Fruit fly (Drosophila melanogaster): Measurements from ENCODE around the gene CG11307.

The CG11307 gene

dm6 chr3L:21636265-21636993, 19.0 kb downstream of the CG11307 start, which contains the start of gene CG32444:
Gene CG32444, plus strand, starts transcription at chr3L:21636947.
- TF ChIP-seq svp (GFP tag) (peak; percentile 94), Eip78C (GFP tag) (peak; percentile 46), net (GFP tag; optimal IDR thresholded peaks at IDR 0.05) (no peak)

dm6 chr3L:21639059-21639458, 21.6 kb downstream of the CG11307 start, which contains the start of gene CG32445:
Gene CG32445, plus strand, starts transcription at chr3L:21639359.
- TF ChIP-seq Sox14 (GFP tag; optimal IDR thresholded peaks at IDR 0.05) (no peak), Eip93F (GFP tag; optimal IDR thresholded peaks at IDR 0.05) (no peak), pdm3 (GFP tag; optimal IDR thresholded peaks at IDR 0.05) (no peak), CG6792 (GFP tag; optimal IDR thresholded peaks at IDR 0.05) (no peak), Sox102F (GFP tag; optimal IDR thresholded peaks at IDR 0.05) (no peak), CG8632 (GFP tag; optimal IDR thresholded peaks at IDR 0.05) (no peak), CG3919 (GFP tag; optimal IDR thresholded peaks at IDR 0.05) (no peak), CG6276 (GFP tag; optimal IDR thresholded peaks at IDR 0.05) (no peak), CG8319 (GFP tag; optimal IDR thresholded peaks at IDR 0.05) (no peak), spab (GFP tag; optimal IDR thresholded peaks at IDR 0.05) (no peak), Hr39 (GFP tag; optimal IDR thresholded peaks at IDR 0.05) (no peak), CG31627 (GFP tag; optimal IDR thresholded peaks at IDR 0.05) (no peak), Hr4 (GFP tag; optimal IDR thresholded peaks at IDR 0.05) (no peak), Ets96B (tag; optimal IDR thresholded peaks at IDR 0.05) (no peak), CG1621 (tag; optimal IDR thresholded peaks at IDR 0.05) (no peak), cyc (GFP tag; optimal IDR thresholded peaks at IDR 0.05) (no peak), achi (GFP tag; optimal IDR thresholded peaks at IDR 0.05) (no peak), Eip75B (GFP tag; optimal IDR thresholded peaks at IDR 0.05) (no peak)

- TF ChIP-seq salr (GFP tag; optimal IDR thresholded peaks at IDR 0.05) = no peak
- TF ChIP-seq Ets96B (tag; optimal IDR thresholded peaks at IDR 0.05) = no peak
- TF ChIP-seq CG6854 (GFP tag; optimal IDR thresholded peaks at IDR 0.05) = peak; percentile 54
- TF ChIP-seq eg (GFP tag; IDR thresholded peaks at IDR 0.05) = peak; percentile 36; the same call in 1 of the 3 replicates
- TF ChIP-seq CG15336 (GFP tag; IDR thresholded peaks at IDR 0.05) = peak; percentile 25; the same call in 1 of the 2 replicates
- TF ChIP-seq CG8119 (GFP tag; IDR thresholded peaks at IDR 0.05) = peak; percentile 38; the same call in 2 of the 3 replicates
- TF ChIP-seq ss (GFP tag; optimal IDR thresholded peaks at IDR 0.05) = peak in 1 of 2 experiments; percentile 38
- TF ChIP-seq CG11762 (GFP tag; optimal IDR thresholded peaks at IDR 0.05; ENCODE audit: insufficient read depth) = no peak
- peak; percentile 47 for TF ChIP-seq Sox14 (GFP tag; optimal IDR thresholded peaks at IDR 0.05)
- TF ChIP-seq Eip78C (GFP tag) = peak; percentile 81
- TF ChIP-seq CG6808 (GFP tag; optimal IDR thresholded peaks at IDR 0.05) = peak; percentile 100
- peak; percentile 41 for TF ChIP-seq CG3032 (tag; optimal IDR thresholded peaks at IDR 0.05)
- TF ChIP-seq CG4318 (GFP tag; optimal IDR thresholded peaks at IDR 0.05) = no peak
- peak; percentile 42 for TF ChIP-seq CG1621 (tag; optimal IDR thresholded peaks at IDR 0.05)
- TF ChIP-seq svp (GFP tag) = peak; percentile 66
- TF ChIP-seq esn (GFP tag; optimal IDR thresholded peaks at IDR 0.05) = peak; percentile 48
- peak; percentile 14 for TF ChIP-seq fkh (GFP tag; optimal IDR thresholded peaks at IDR 0.05)
- TF ChIP-seq CG6163 (GFP tag; IDR thresholded peaks at IDR 0.05) = peak; percentile 60
These were observed 23.4 kb downstream of the CG11307 start, which contains the start of gene Atox1 for dm6 chr3L:21640815-21641214. Gene Atox1, plus strand, starts transcription at chr3L:21640995.

- peak; percentile 12 for TF ChIP-seq svp (GFP tag)
- TF ChIP-seq Eip78C (GFP tag) = peak; percentile 36
- TF ChIP-seq CG8632 (GFP tag; optimal IDR thresholded peaks at IDR 0.05) = no peak
- no peak for TF ChIP-seq Hr39 (GFP tag; optimal IDR thresholded peaks at IDR 0.05)
These were observed 25.6 kb downstream of the CG11307 start for dm6 chr3L:21642908-21643572.
